Worm (Caenorhabditis elegans): ENCODE data around the gene nhr-223.
"Not testable (repeated sequence)": the region's sequence is repeated elsewhere in the genome, so short reads cannot be mapped to it uniquely, and the experiment has no call there.

nhr-223 gene

DNA sequence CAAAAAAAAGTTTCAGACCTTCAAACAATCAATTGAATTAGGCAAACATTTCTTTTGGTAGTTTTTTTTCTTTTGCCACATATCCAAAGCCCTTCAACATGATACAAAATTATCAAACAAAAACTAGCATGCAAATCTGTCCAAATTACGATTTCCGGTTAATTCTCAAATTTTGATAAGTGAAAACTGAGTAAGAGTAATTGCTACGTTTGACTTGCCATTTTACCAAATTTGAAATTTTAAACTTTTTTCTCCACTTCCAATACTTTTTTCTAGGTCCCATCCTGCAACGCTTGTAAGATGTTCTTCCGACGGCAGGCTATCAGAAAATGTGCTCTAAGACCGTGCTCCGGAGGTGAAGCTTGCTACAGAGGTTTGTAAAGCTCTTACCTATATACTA is at the start of gene nhr-223:
TSS of gene nhr-223 (plus strand) at position 301 of the 400 bp plus-strand sequence.
- TF ChIP-seq pes-1 (GFP tag; IDR thresholded peaks at IDR 0.05) (no peak), hnd-1 (tag; optimal IDR thresholded peaks at IDR 0.05) (no peak), hmbx-1 (tag; optimal IDR thresholded peaks at IDR 0.05) (no peak), flt-1 (GFP tag; IDR thresholded peaks at IDR 0.05) (no peak), ama-1 (optimal IDR thresholded peaks at IDR 0.05) (no peak), tbx-37 (GFP tag; conservative IDR thresholded peaks at IDR 0.05) (no peak), ceh-13 (GFP tag; optimal IDR thresholded peaks at IDR 0.05) (no peak), ceh-36 (tag; optimal IDR thresholded peaks at IDR 0.05) (no peak), hmg-4 (GFP tag; optimal IDR thresholded peaks at IDR 0.05) (no peak), tra-4 (tag; optimal IDR thresholded peaks at IDR 0.05) (no peak), scrt-1 (GFP tag; IDR thresholded peaks at IDR 0.05) (no peak), sea-1 (GFP tag; conservative IDR thresholded peaks at IDR 0.05) (no peak), aly-1 (tag; optimal IDR thresholded peaks at IDR 0.05) (no peak), F13C5.2 (tag; optimal IDR thresholded peaks at IDR 0.05) (no peak), B0310.2 (tag; optimal IDR thresholded peaks at IDR 0.05) (no peak), tbx-11 (GFP tag; IDR thresholded peaks at IDR 0.05) (no peak)

DNA sequence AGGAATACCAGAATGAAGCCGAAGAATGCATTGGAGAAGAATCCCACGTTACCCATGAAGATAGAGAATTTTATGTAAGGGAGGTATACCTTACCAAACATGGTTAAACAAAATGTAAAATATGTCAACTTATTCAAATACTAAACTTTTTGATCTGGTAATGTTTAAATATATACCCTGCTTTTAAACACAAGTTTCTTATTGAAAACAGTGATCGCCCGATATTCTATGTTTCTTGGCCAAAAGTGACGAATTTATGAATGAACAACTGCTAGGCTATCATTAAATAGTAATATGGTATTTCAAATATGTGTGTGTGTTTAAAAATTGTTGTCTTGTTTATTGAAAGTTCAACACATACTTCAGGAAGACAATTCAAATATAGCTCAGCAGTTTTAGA is 47.8 kb upstream of the nhr-223 start, which contains the start of gene T23D5.8:
TSS of gene T23D5.8 (minus strand) at position 101 of the 400 bp plus-strand sequence.
- not testable (repeated sequence) for TF ChIP-seq pes-1 (GFP tag; IDR thresholded peaks at IDR 0.05); aly-1 (tag; optimal IDR thresholded peaks at IDR 0.05); ceh-13 (GFP tag; optimal IDR thresholded peaks at IDR 0.05)

DNA sequence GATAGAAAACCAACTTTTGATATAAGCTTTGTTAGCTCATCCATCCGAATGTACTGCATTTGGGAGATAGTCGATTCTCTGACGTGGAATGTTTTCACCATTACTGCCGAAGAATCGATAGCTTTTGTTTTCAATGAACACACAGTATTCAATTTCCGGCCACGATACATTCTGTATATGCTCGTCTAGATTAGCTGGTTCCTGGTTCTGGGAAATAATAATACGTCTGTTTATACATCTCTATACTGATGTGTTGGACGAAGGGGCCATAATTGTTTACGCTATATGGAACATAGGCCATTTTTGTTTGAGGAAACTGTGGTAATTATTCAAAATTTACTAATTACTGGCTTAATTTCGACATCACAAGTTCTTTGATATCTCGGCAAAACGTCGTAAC is 46.1 kb upstream of the nhr-223 start, which contains the start of gene str-6:
TSS of gene str-6 (minus strand) at position 101 of the 400 bp plus-strand sequence.
- TF ChIP-seq hmbx-1 (tag; optimal IDR thresholded peaks at IDR 0.05) = no peak
- no peak for TF ChIP-seq flt-1 (GFP tag; IDR thresholded peaks at IDR 0.05)
- no peak for TF ChIP-seq tbx-37 (GFP tag; conservative IDR thresholded peaks at IDR 0.05)
- no peak for TF ChIP-seq hnd-1 (tag; optimal IDR thresholded peaks at IDR 0.05)
- TF ChIP-seq ets-7 (tag; optimal IDR thresholded peaks at IDR 0.05) = no peak
- TF ChIP-seq aly-1 (tag; optimal IDR thresholded peaks at IDR 0.05) = no peak
- no peak for TF ChIP-seq tra-4 (tag; optimal IDR thresholded peaks at IDR 0.05)
- no peak for TF ChIP-seq hmg-4 (GFP tag; optimal IDR thresholded peaks at IDR 0.05)
- TF ChIP-seq tbx-11 (GFP tag; IDR thresholded peaks at IDR 0.05) = no peak
- no peak for TF ChIP-seq ceh-36 (tag; optimal IDR thresholded peaks at IDR 0.05)
- no peak for TF ChIP-seq B0310.2 (tag; optimal IDR thresholded peaks at IDR 0.05)
- no peak for TF ChIP-seq ceh-13 (GFP tag; optimal IDR thresholded peaks at IDR 0.05)
- TF ChIP-seq sea-1 (GFP tag; conservative IDR thresholded peaks at IDR 0.05) = no peak

- TF ChIP-seq ama-1 (optimal IDR thresholded peaks at IDR 0.05) (no peak), scrt-1 (GFP tag; IDR thresholded peaks at IDR 0.05) (no peak), ceh-36 (tag; optimal IDR thresholded peaks at IDR 0.05) (no peak), hmg-4 (GFP tag; optimal IDR thresholded peaks at IDR 0.05) (no peak), B0310.2 (tag; optimal IDR thresholded peaks at IDR 0.05) (no peak), flt-1 (GFP tag; IDR thresholded peaks at IDR 0.05) (no peak), ceh-13 (GFP tag; optimal IDR thresholded peaks at IDR 0.05) (no peak), tra-4 (tag; optimal IDR thresholded peaks at IDR 0.05) (no peak)
Measured at ce11 chrV:15752049-15752448, 44.1 kb upstream of the nhr-223 start, which contains the start of gene str-43. Gene str-43, minus strand, starts transcription at chrV:15752149.

- not testable (repeated sequence) for TF ChIP-seq tbx-11 (GFP tag; IDR thresholded peaks at IDR 0.05); ets-7 (tag; optimal IDR thresholded peaks at IDR 0.05); aly-1 (tag; optimal IDR thresholded peaks at IDR 0.05)
Measured at ce11 chrV:15752941-15753340, 43.2 kb upstream of the nhr-223 start, which contains the start of gene str-5. Gene str-5, plus strand, starts transcription at chrV:15753241.

DNA sequence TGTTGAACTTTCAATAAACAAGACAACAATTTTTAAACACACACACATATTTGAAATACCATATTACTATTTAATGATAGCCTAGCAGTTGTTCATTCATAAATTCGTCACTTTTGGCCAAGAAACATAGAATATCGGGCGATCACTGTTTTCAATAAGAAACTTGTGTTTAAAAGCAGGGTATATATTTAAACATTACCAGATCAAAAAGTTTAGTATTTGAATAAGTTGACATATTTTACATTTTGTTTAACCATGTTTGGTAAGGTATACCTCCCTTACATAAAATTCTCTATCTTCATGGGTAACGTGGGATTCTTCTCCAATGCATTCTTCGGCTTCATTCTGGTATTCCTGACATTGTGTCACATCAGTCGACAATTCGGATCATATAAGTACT is 41.5 kb upstream of the nhr-223 start, which contains the start of gene str-8:
TSS of gene str-8 (plus strand) at position 301 of the 400 bp plus-strand sequence.
- not testable (repeated sequence) for TF ChIP-seq tra-4 (tag; optimal IDR thresholded peaks at IDR 0.05); tbx-37 (GFP tag; conservative IDR thresholded peaks at IDR 0.05); B0310.2 (tag; optimal IDR thresholded peaks at IDR 0.05)

- no peak for TF ChIP-seq hmbx-1 (tag; optimal IDR thresholded peaks at IDR 0.05)
- TF ChIP-seq tra-4 (tag; optimal IDR thresholded peaks at IDR 0.05) = no peak
- TF ChIP-seq ceh-36 (tag; optimal IDR thresholded peaks at IDR 0.05) = no peak
Measured at ce11 chrV:15757645-15758044, 38.5 kb upstream of the nhr-223 start.

DNA sequence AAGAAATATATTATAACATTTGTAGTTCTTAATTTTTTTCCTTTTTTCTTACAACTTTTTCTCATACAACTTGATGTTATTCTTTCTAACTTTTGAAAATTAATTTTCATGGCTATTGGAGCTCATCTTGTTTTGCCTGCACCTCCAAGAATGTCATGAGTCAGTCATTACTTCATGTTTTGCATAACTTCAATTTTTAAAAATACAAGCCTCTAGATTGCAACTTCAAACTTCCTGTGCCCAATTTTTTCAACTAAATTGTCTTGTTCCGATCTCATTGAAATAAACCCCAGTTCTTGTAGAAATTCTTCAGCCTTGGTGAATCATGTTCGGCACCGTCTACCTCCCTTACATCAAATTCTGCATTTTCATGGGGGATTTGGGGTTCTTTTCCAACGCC is 37.7 kb upstream of the nhr-223 start, which contains the start of gene str-9:
TSS of gene str-9 (plus strand) at position 301 of the 400 bp plus-strand sequence.
- TF ChIP-seq tbx-11 (GFP tag; IDR thresholded peaks at IDR 0.05) = no peak
- TF ChIP-seq ama-1 (optimal IDR thresholded peaks at IDR 0.05) = no peak
- no peak for TF ChIP-seq scrt-1 (GFP tag; IDR thresholded peaks at IDR 0.05)
- no peak for TF ChIP-seq hmbx-1 (tag; optimal IDR thresholded peaks at IDR 0.05)
- TF ChIP-seq aly-1 (tag; optimal IDR thresholded peaks at IDR 0.05) = no peak
- TF ChIP-seq ets-7 (tag; optimal IDR thresholded peaks at IDR 0.05) = no peak
- TF ChIP-seq flt-1 (GFP tag; IDR thresholded peaks at IDR 0.05) = no peak
- no peak for TF ChIP-seq sea-1 (GFP tag; conservative IDR thresholded peaks at IDR 0.05)
- TF ChIP-seq tbx-37 (GFP tag; conservative IDR thresholded peaks at IDR 0.05) = no peak
- TF ChIP-seq hnd-1 (tag; optimal IDR thresholded peaks at IDR 0.05) = no peak
- no peak for TF ChIP-seq ceh-13 (GFP tag; optimal IDR thresholded peaks at IDR 0.05)
- no peak for TF ChIP-seq F13C5.2 (tag; optimal IDR thresholded peaks at IDR 0.05)
- no peak for TF ChIP-seq hmg-4 (GFP tag; optimal IDR thresholded peaks at IDR 0.05)
